Worm (Caenorhabditis elegans) whole organism, mixed stage, embryonic: ENCODE measurements around the gene glt-5.

ENCODE experiments used
- ceh-43 ChIP-seq: fragments of 200-800 bp; sonication (Bioruptor generic); optimal IDR thresholded peaks from 2 replicates; lab custom pipeline; 2018; ENCODE audit warnings: mild to moderate bottlenecking, missing genetic modification characterization, moderate library complexity, missing compliant biosample characterization
- ces-1 ChIP-seq: fragments of 150-350 bp; optimal IDR thresholded peaks from 2 replicates; lab custom pipeline; 2014; ENCODE audit warnings: missing biosample characterization, missing genetic modification reagents, missing genetic modification characterization
- lin-13 ChIP-seq: fragments of 150-350 bp; optimal IDR thresholded peaks from 2 replicates; lab custom pipeline; 2014; ENCODE audit warnings: missing biosample characterization, missing genetic modification characterization
- nhr-12 ChIP-seq: fragments of 150-350 bp; optimal IDR thresholded peaks from 2 replicates; lab custom pipeline; 2014; ENCODE audit warnings: missing biosample characterization, missing genetic modification characterization
- nhr-2 ChIP-seq: fragments of 150-350 bp; optimal IDR thresholded peaks from 2 replicates; lab custom pipeline; 2014; ENCODE audit warnings: missing biosample characterization, missing genetic modification characterization
- nhr-237 ChIP-seq: fragments of 150-350 bp; optimal IDR thresholded peaks from 2 replicates; lab custom pipeline; 2014; ENCODE audit warnings: missing biosample characterization, missing genetic modification characterization
- nhr-28 ChIP-seq: fragments of 150-350 bp; optimal IDR thresholded peaks from 2 replicates; lab custom pipeline; 2014; ENCODE audit warnings: missing biosample characterization, missing genetic modification characterization
- nhr-76 ChIP-seq: sonication (generic microtip); optimal IDR thresholded peaks from 2 replicates; lab custom pipeline; 2017; ENCODE audit warnings: missing biosample characterization, missing genetic modification characterization
- pha-4 ChIP-seq: fragments of 150-350 bp; optimal IDR thresholded peaks from 2 replicates; lab custom pipeline; 2018; ENCODE audit warnings: missing biosample characterization, missing genetic modification reagents, missing genetic modification characterization
- snpc-4 ChIP-seq: fragments of 150-350 bp; optimal IDR thresholded peaks from 2 replicates; lab custom pipeline; 2014; ENCODE audit warnings: missing biosample characterization, missing genetic modification characterization
- sptf-1 ChIP-seq: sonication (generic microtip); optimal IDR thresholded peaks from 2 replicates; lab custom pipeline; 2017; ENCODE audit warnings: mild to moderate bottlenecking, missing genetic modification characterization, moderate library complexity, missing compliant biosample characterization
- unc-120 ChIP-seq: sonication (generic microtip); optimal IDR thresholded peaks from 2 replicates; lab custom pipeline; 2017; ENCODE audit warnings: missing genetic modification characterization, missing compliant biosample characterization; ENCODE audit not compliant: poor library complexity, severe bottlenecking
- unc-62 ChIP-seq: fragments of 150-350 bp; optimal IDR thresholded peaks from 2 replicates; lab custom pipeline; 2014; ENCODE audit warnings: missing biosample characterization, missing genetic modification reagents, missing genetic modification characterization
- ztf-11 ChIP-seq: fragments of 150-350 bp; optimal IDR thresholded peaks from 2 replicates; lab custom pipeline; 2014; ENCODE audit warnings: missing biosample characterization, missing genetic modification characterization

- TF ChIP-seq nhr-2 (tag; lab: Kevin White, UChicago) (no peak), snpc-4 (tag; lab: Kevin White, UChicago) (no peak), pha-4 (tag; lab: Kevin White, UChicago) (no peak), nhr-76 (tag; lab: Kevin White, UChicago) (no peak), nhr-237 (tag; lab: Kevin White, UChicago) (no peak), sptf-1 (tag; lab: Kevin White, UChicago) (no peak), unc-62 (GFP tag; lab: Kevin White, UChicago) (no peak), unc-120 (no peak), ces-1 (GFP tag; lab: Kevin White, UChicago) (peak; percentile 17), ceh-43 (GFP tag; lab: Kevin White, UChicago) (no peak), lin-13 (tag; lab: Kevin White, UChicago) (no peak), nhr-12 (tag; lab: Kevin White, UChicago) (no peak), ztf-11 (tag; lab: Kevin White, UChicago) (no peak), nhr-28 (tag; lab: Kevin White, UChicago) (no peak)
These were observed 12.7 kb downstream of the glt-5 start for ce11 chrII:9695942-9696341.
